Worm (Caenorhabditis elegans) whole organism, early embryonic: ENCODE results near the gene Y17D7B.10.

ENCODE experiments used
- B0310.2 ChIP-seq: sonication (generic microtip); optimal IDR thresholded peaks from 2 replicates; lab custom pipeline; 2016; ENCODE audit warnings: mild to moderate bottlenecking, missing genetic modification characterization, missing compliant biosample characterization
- F13C5.2 ChIP-seq: sonication (generic microtip); optimal IDR thresholded peaks from 2 replicates; lab custom pipeline; 2017; ENCODE audit warnings: mild to moderate bottlenecking, missing genetic modification characterization, inconsistent platforms, missing compliant biosample characterization
- aly-1 ChIP-seq: sonication (generic microtip); optimal IDR thresholded peaks from 2 replicates; lab custom pipeline; 2016; ENCODE audit warnings: missing genetic modification characterization, missing compliant biosample characterization
- ama-1 ChIP-seq: fragments of 150-350 bp; optimal IDR thresholded peaks from 2 replicates; lab custom pipeline; 2014
- ceh-13 ChIP-seq: fragments of 200-800 bp; sonication (Bioruptor generic); optimal IDR thresholded peaks from 2 replicates; lab custom pipeline; 2018; ENCODE audit warnings: mild to moderate bottlenecking, missing genetic modification characterization, missing compliant biosample characterization
- ceh-36 ChIP-seq: sonication (generic microtip); optimal IDR thresholded peaks from 2 replicates; lab custom pipeline; 2016; ENCODE audit warnings: missing genetic modification characterization, inconsistent platforms, missing compliant biosample characterization
- ets-7 ChIP-seq: sonication (generic microtip); optimal IDR thresholded peaks from 2 replicates; lab custom pipeline; 2016; ENCODE audit warnings: missing genotype, missing genetic modification characterization, missing compliant biosample characterization
- flt-1 ChIP-seq: fragments of 200-800 bp; sonication (Bioruptor generic); IDR thresholded peaks from 2 replicates; pipeline ENCODE4 v1.3.6; 2022; ENCODE audit warnings: missing genetic modification characterization, missing compliant biosample characterization
- hmbx-1 ChIP-seq: sonication (generic microtip); optimal IDR thresholded peaks from 2 replicates; lab custom pipeline; 2016; ENCODE audit warnings: mild to moderate bottlenecking, missing genetic modification characterization, missing compliant biosample characterization
- hmg-4 ChIP-seq: fragments of 200-800 bp; sonication (Bioruptor generic); optimal IDR thresholded peaks from 2 replicates; lab custom pipeline; 2018; ENCODE audit warnings: mild to moderate bottlenecking, missing genetic modification characterization, missing compliant biosample characterization
- hnd-1 ChIP-seq: sonication (generic microtip); optimal IDR thresholded peaks from 2 replicates; lab custom pipeline; 2016; ENCODE audit warnings: missing genetic modification characterization, missing compliant biosample characterization
- pes-1 ChIP-seq: fragments of 200-800 bp; sonication (Bioruptor generic); IDR thresholded peaks from 2 replicates; pipeline ENCODE4 v1.3.6; 2022; ENCODE audit warnings: missing genetic modification reagents, missing genetic modification characterization, missing compliant biosample characterization
- scrt-1 ChIP-seq: fragments of 200-800 bp; sonication (Bioruptor generic); IDR thresholded peaks from 2 replicates; pipeline ENCODE4 v1.3.6; 2022; ENCODE audit warnings: missing genetic modification characterization, missing compliant biosample characterization
- sea-1 ChIP-seq: fragments of 200-800 bp; sonication (Bioruptor generic); conservative IDR thresholded peaks from 2 replicates; pipeline ENCODE4 v1.3.6; 2022; ENCODE audit warnings: missing genetic modification characterization, missing compliant biosample characterization
- tbx-11 ChIP-seq: fragments of 200-800 bp; sonication (Bioruptor generic); IDR thresholded peaks from 2 replicates; pipeline ENCODE4 v1.3.6; 2022; ENCODE audit warnings: missing genetic modification characterization, missing compliant biosample characterization
- tbx-37 ChIP-seq: fragments of 200-800 bp; sonication (Bioruptor generic); conservative IDR thresholded peaks from 2 replicates; pipeline ENCODE4 v1.3.6; 2022; ENCODE audit warnings: missing genetic modification reagents, missing genetic modification characterization, missing compliant biosample characterization
- tra-4 ChIP-seq: sonication (generic microtip); optimal IDR thresholded peaks from 2 replicates; lab custom pipeline; 2017; ENCODE audit warnings: missing genetic modification characterization, missing compliant biosample characterization

Gene Y17D7B.10

ce11 chrV:18819643-18820042, 36.1 kb downstream of the Y17D7B.10 start, which contains the start of gene ncs-5:
TSS of gene ncs-5 (plus strand) at chrV:18819766.
- TF ChIP-seq tra-4 = no peak
- TF ChIP-seq scrt-1 (GFP tag; lab: Robert Waterston, UW) = no peak
- no peak for TF ChIP-seq hnd-1 (tag; lab: Kevin White, UChicago)
- TF ChIP-seq tbx-11 (GFP tag; lab: Robert Waterston, UW) = no peak
- TF ChIP-seq ama-1 (lab: Kevin White, UChicago) = no peak
- no peak for TF ChIP-seq tbx-37 (GFP tag; lab: Robert Waterston, UW)
- no peak for TF ChIP-seq F13C5.2 (tag; lab: Kevin White, UChicago)
- TF ChIP-seq ceh-13 = no peak

ce11 chrV:18821569-18821968, 38.1 kb downstream of the Y17D7B.10 start:
- no peak for TF ChIP-seq sea-1 (GFP tag; lab: Robert Waterston, UW)

- no peak for TF ChIP-seq sea-1 (GFP tag; lab: Robert Waterston, UW)
- TF ChIP-seq aly-1 (tag; lab: Kevin White, UChicago) = no peak
- no peak for TF ChIP-seq F13C5.2 (tag; lab: Kevin White, UChicago)
- TF ChIP-seq hmg-4 (GFP tag; lab: Kevin White, UChicago) = no peak
- no peak for TF ChIP-seq hnd-1 (tag; lab: Kevin White, UChicago)
- TF ChIP-seq ceh-13 = no peak
- TF ChIP-seq tra-4 = no peak
- TF ChIP-seq scrt-1 (GFP tag; lab: Robert Waterston, UW) = no peak
- TF ChIP-seq ets-7 (tag; lab: Kevin White, UChicago) = no peak
- no peak for TF ChIP-seq B0310.2 (tag; lab: Kevin White, UChicago)
- no peak for TF ChIP-seq hmbx-1 (tag; lab: Kevin White, UChicago)
These were observed 42.9 kb downstream of the Y17D7B.10 start for ce11 chrV:18826445-18826844.

- TF ChIP-seq ama-1 (lab: Kevin White, UChicago) (no peak), F13C5.2 (tag; lab: Kevin White, UChicago) (no peak), B0310.2 (tag; lab: Kevin White, UChicago) (no peak), scrt-1 (GFP tag; lab: Robert Waterston, UW) (no peak), ets-7 (tag; lab: Kevin White, UChicago) (no peak), sea-1 (GFP tag; lab: Robert Waterston, UW) (no peak), aly-1 (tag; lab: Kevin White, UChicago) (no peak), ceh-36 (tag; lab: Kevin White, UChicago) (no peak), tbx-11 (GFP tag; lab: Robert Waterston, UW) (no peak), pes-1 (no peak), hnd-1 (tag; lab: Kevin White, UChicago) (no peak), flt-1 (GFP tag; lab: Robert Waterston, UW) (no peak), hmbx-1 (tag; lab: Kevin White, UChicago) (no peak), tbx-37 (GFP tag; lab: Robert Waterston, UW) (no peak), tra-4 (no peak), ceh-13 (no peak)
These were observed 43.9 kb downstream of the Y17D7B.10 start for ce11 chrV:18827374-18827773.
